Worm (Caenorhabditis elegans): ENCODE results near the gene lact-8.
A peak's percentile ranks its signal among the peaks of the same experiment; 100 is the strongest.

Gene lact-8

ce11 chrV:11070388-11070787 lies 23.0 kb downstream of the lact-8 start:
- TF ChIP-seq K02D7.2 (tag; optimal IDR thresholded peaks at IDR 0.05) (no peak), ceh-22 (tag; optimal IDR thresholded peaks at IDR 0.05) (no peak)

ce11 chrV:11069277-11069676 lies 24.1 kb downstream of the lact-8 start, which contains the start of gene T04C12.8:
T04C12.8 (minus strand) TSS chrV:11069358.
- TF ChIP-seq ceh-19 (GFP tag; optimal IDR thresholded peaks at IDR 0.05), result no peak
- TF ChIP-seq elt-2 (tag; optimal IDR thresholded peaks at IDR 0.05), result peak; percentile 83

- TF ChIP-seq ceh-48 (tag; optimal IDR thresholded peaks at IDR 0.05) (no peak), C08G9.2 (tag; optimal IDR thresholded peaks at IDR 0.05) (no peak), sox-4 (tag; optimal IDR thresholded peaks at IDR 0.05) (no peak), rnt-1 (tag; optimal IDR thresholded peaks at IDR 0.05) (no peak), odd-2 (tag; optimal IDR thresholded peaks at IDR 0.05) (no peak), unc-3 (GFP tag; conservative IDR thresholded peaks at IDR 0.05) (no peak), unc-3 (tag; optimal IDR thresholded peaks at IDR 0.05) (no peak), ceh-22 (tag; optimal IDR thresholded peaks at IDR 0.05) (no peak), mec-3 (tag; optimal IDR thresholded peaks at IDR 0.05; ENCODE audit: borderline replicate concordance) (no peak)
These were observed 27.9 kb downstream of the lact-8 start, which contains the start of gene nlp-80 for ce11 chrV:11065513-11065912. nlp-80 (minus strand) TSS chrV:11065613.

ce11 chrV:11063115-11063514 lies 30.3 kb downstream of the lact-8 start, which contains the start of gene T04C12.9:
T04C12.9 (minus strand) TSS chrV:11063215.
- TF ChIP-seq odd-2 (tag; optimal IDR thresholded peaks at IDR 0.05) (no peak), ttx-3 (tag; optimal IDR thresholded peaks at IDR 0.05) (no peak), ceh-48 (tag; optimal IDR thresholded peaks at IDR 0.05) (no peak), unc-86 (tag; optimal IDR thresholded peaks at IDR 0.05) (no peak), ceh-18 (tag; optimal IDR thresholded peaks at IDR 0.05) (no peak), F13H6.1 (tag; optimal IDR thresholded peaks at IDR 0.05) (no peak), Y22D7AL.16 (tag; optimal IDR thresholded peaks at IDR 0.05) (no peak), hlh-30 (tag; optimal IDR thresholded peaks at IDR 0.05; ENCODE audit: insufficient read depth) (no peak), ceh-45 (GFP tag; IDR thresholded peaks at IDR 0.05) (no peak), madf-2 (tag; optimal IDR thresholded peaks at IDR 0.05) (no peak), che-1 (tag; optimal IDR thresholded peaks at IDR 0.05) (no peak), unc-3 (GFP tag; conservative IDR thresholded peaks at IDR 0.05) (no peak), unc-3 (tag; optimal IDR thresholded peaks at IDR 0.05) (no peak), pag-3 (tag; optimal IDR thresholded peaks at IDR 0.05; ENCODE audit: borderline replicate concordance) (no peak), elt-4 (tag; optimal IDR thresholded peaks at IDR 0.05) (no peak)

- TF ChIP-seq ceh-19 (GFP tag; optimal IDR thresholded peaks at IDR 0.05) (no peak), lim-6 (tag; optimal IDR thresholded peaks at IDR 0.05) (no peak), syd-9 (tag; optimal IDR thresholded peaks at IDR 0.05) (no peak), lin-11 (tag; optimal IDR thresholded peaks at IDR 0.05) (no peak), pat-9 (tag; optimal IDR thresholded peaks at IDR 0.05) (no peak), hlh-15 (tag; optimal IDR thresholded peaks at IDR 0.05) (no peak), ceh-31 (tag; optimal IDR thresholded peaks at IDR 0.05) (no peak), nfya-1 (tag; optimal IDR thresholded peaks at IDR 0.05) (no peak)
These were observed 31.5 kb downstream of the lact-8 start for ce11 chrV:11061887-11062286.

- TF ChIP-seq hlh-8 (tag; optimal IDR thresholded peaks at IDR 0.05), result no peak
These were observed 33.0 kb downstream of the lact-8 start, which contains the start of gene T04C12.11 for ce11 chrV:11060239-11060984. T04C12.11 (minus strand) TSS chrV:11060289.
